Fruit fly (Drosophila melanogaster): Measurements from ENCODE around the gene trp.

dm6 chr3R:29963102-29963501 is 43.0 kb upstream of the trp start:
- TF ChIP-seq EcR (GFP tag; optimal IDR thresholded peaks at IDR 0.05): no peak
- TF ChIP-seq psq (optimal IDR thresholded peaks at IDR 0.05): no peak
- TF ChIP-seq pan (optimal IDR thresholded peaks at IDR 0.05): no peak
- no peak for TF ChIP-seq CG8478 (optimal IDR thresholded peaks at IDR 0.05)
- TF ChIP-seq Dll (optimal IDR thresholded peaks at IDR 0.05): no peak
